Fruit fly (Drosophila melanogaster) S2 (cell line): ENCODE data around the gene CG31921.

Source experiments
- CG8478 ChIP-seq: fragments of >200 bp; optimal IDR thresholded peaks from 2 replicates; lab custom pipeline; 2018
- CTCF ChIP-seq, 2 experiments: fragments of >200 bp; optimal IDR thresholded peaks; 2 replicates each; lab custom pipeline; 2018

dm6 chr2L:378815-379440, 46.8 kb upstream of the CG31921 start:
- TF ChIP-seq CG8478 (lab: Kevin White, UChicago) (no peak), CTCF (optimal IDR thresholded peaks at IDR 0.05; lab: Kevin White, UChicago) (no peak)
